Worm (Caenorhabditis elegans) whole organism, early embryonic: ENCODE data around the gene Y39B6A.29.

Experiments
- B0310.2 ChIP-seq: sonication (generic microtip); optimal IDR thresholded peaks from 2 replicates; lab custom pipeline; 2016; ENCODE audit warnings: mild to moderate bottlenecking, missing genetic modification characterization, missing compliant biosample characterization
- F13C5.2 ChIP-seq: sonication (generic microtip); optimal IDR thresholded peaks from 2 replicates; lab custom pipeline; 2017; ENCODE audit warnings: mild to moderate bottlenecking, missing genetic modification characterization, inconsistent platforms, missing compliant biosample characterization
- aly-1 ChIP-seq: sonication (generic microtip); optimal IDR thresholded peaks from 2 replicates; lab custom pipeline; 2016; ENCODE audit warnings: missing genetic modification characterization, missing compliant biosample characterization
- ama-1 ChIP-seq: fragments of 150-350 bp; optimal IDR thresholded peaks from 2 replicates; lab custom pipeline; 2014
- ceh-13 ChIP-seq: fragments of 200-800 bp; sonication (Bioruptor generic); optimal IDR thresholded peaks from 2 replicates; lab custom pipeline; 2018; ENCODE audit warnings: mild to moderate bottlenecking, missing genetic modification characterization, missing compliant biosample characterization
- ceh-36 ChIP-seq: sonication (generic microtip); optimal IDR thresholded peaks from 2 replicates; lab custom pipeline; 2016; ENCODE audit warnings: missing genetic modification characterization, inconsistent platforms, missing compliant biosample characterization
- ets-7 ChIP-seq: sonication (generic microtip); optimal IDR thresholded peaks from 2 replicates; lab custom pipeline; 2016; ENCODE audit warnings: missing genotype, missing genetic modification characterization, missing compliant biosample characterization
- flt-1 ChIP-seq: fragments of 200-800 bp; sonication (Bioruptor generic); IDR thresholded peaks from 2 replicates; pipeline ENCODE4 v1.3.6; 2022; ENCODE audit warnings: missing genetic modification characterization, missing compliant biosample characterization
- hmbx-1 ChIP-seq: sonication (generic microtip); optimal IDR thresholded peaks from 2 replicates; lab custom pipeline; 2016; ENCODE audit warnings: mild to moderate bottlenecking, missing genetic modification characterization, missing compliant biosample characterization
- hmg-4 ChIP-seq: fragments of 200-800 bp; sonication (Bioruptor generic); optimal IDR thresholded peaks from 2 replicates; lab custom pipeline; 2018; ENCODE audit warnings: mild to moderate bottlenecking, missing genetic modification characterization, missing compliant biosample characterization
- hnd-1 ChIP-seq: sonication (generic microtip); optimal IDR thresholded peaks from 2 replicates; lab custom pipeline; 2016; ENCODE audit warnings: missing genetic modification characterization, missing compliant biosample characterization
- pes-1 ChIP-seq: fragments of 200-800 bp; sonication (Bioruptor generic); IDR thresholded peaks from 2 replicates; pipeline ENCODE4 v1.3.6; 2022; ENCODE audit warnings: missing genetic modification reagents, missing genetic modification characterization, missing compliant biosample characterization
- tbx-11 ChIP-seq: fragments of 200-800 bp; sonication (Bioruptor generic); IDR thresholded peaks from 2 replicates; pipeline ENCODE4 v1.3.6; 2022; ENCODE audit warnings: missing genetic modification characterization, missing compliant biosample characterization
- tbx-37 ChIP-seq: fragments of 200-800 bp; sonication (Bioruptor generic); conservative IDR thresholded peaks from 2 replicates; pipeline ENCODE4 v1.3.6; 2022; ENCODE audit warnings: missing genetic modification reagents, missing genetic modification characterization, missing compliant biosample characterization

DNA sequence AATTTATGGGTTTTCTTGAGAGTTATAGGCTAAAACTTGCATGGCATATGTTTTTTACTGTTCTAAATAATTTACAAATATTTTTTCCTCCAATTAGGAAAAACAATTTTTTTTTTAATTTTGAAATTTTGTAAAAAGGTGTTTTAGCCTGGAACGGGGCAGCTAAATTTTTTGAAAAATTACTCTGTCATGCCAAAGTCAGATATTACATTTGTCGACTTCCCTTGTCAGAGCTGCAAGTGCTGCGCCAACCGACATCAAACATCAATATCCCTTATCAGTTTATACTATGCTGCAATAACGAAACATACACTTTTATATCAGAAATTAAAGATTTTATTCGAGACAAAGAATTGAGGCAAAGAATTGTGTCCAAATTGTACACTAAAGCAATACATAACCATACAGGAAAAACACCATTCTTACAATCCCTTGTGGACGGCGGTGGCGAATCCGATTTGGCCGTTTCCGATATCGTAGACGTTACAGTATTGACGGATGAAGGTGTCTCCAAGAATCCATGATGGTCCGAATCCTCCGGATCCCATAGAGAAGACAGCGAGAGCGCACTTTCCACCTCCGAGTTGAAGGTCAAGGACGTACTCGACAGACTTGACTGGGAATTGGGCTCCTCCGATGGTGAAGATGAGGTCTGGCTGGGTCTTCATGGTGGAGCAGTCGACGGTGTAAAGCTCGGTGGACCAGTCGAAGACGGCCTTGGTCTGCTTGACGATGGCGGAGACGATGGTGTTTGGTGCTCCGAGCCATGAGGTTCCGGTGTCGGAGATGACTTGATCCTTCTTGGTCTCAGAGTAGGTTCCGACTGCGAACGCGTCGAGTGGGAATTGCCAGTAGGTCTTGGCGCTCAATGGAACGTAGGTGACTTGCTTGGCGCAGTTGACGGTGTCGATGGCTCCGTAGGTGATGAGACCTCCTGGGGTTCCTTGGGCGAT, 24.8 kb upstream of the Y39B6A.29 start:
- TF ChIP-seq ama-1 (lab: Kevin White, UChicago) (no peak), hmg-4 (GFP tag; lab: Kevin White, UChicago) (no peak), flt-1 (GFP tag; lab: Robert Waterston, UW) (no peak), hnd-1 (no peak), tbx-11 (no peak), ceh-13 (GFP tag; lab: Kevin White, UChicago) (no peak), ets-7 (tag; lab: Kevin White, UChicago) (no peak), F13C5.2 (no peak), pes-1 (GFP tag; lab: Robert Waterston, UW) (no peak), hmbx-1 (no peak), tbx-37 (GFP tag; lab: Robert Waterston, UW) (no peak), B0310.2 (tag; lab: Kevin White, UChicago) (no peak), aly-1 (no peak), ceh-36 (tag; lab: Kevin White, UChicago) (no peak)
